Fruit fly (Drosophila melanogaster) whole organism, embryonic: ENCODE results near the gene gNacalpha.

Experiments used
- Ada2b ChIP-seq: fragments of 200-800 bp; sonication (Bioruptor generic); IDR thresholded peaks from 2 replicates; pipeline ENCODE4 v1.3.6; 2022; ENCODE audit warnings: missing biosample characterization, missing genetic modification characterization
- Atf-2 ChIP-seq: fragments of 200-800 bp; sonication (Bioruptor generic); optimal IDR thresholded peaks from 2 replicates; lab custom pipeline; 2016; ENCODE audit warnings: missing biosample characterization, missing genetic modification characterization
- Awh ChIP-seq: fragments of 200-800 bp; sonication (Bioruptor generic); IDR thresholded peaks from 2 replicates; pipeline ENCODE4, ENCODE4 v1.3.6; 2022; ENCODE audit warnings: missing biosample characterization, missing genetic modification characterization
- Bdp1 ChIP-seq: fragments of 200-800 bp; sonication (Bioruptor generic); optimal IDR thresholded peaks from 3 replicates; lab custom pipeline; 2016; ENCODE audit warnings: missing biosample characterization, missing genetic modification characterization
- Blimp-1 ChIP-seq: fragments of 200-800 bp; sonication (Bioruptor generic); optimal IDR thresholded peaks from 3 replicates; lab custom pipeline; 2018; ENCODE audit warnings: missing biosample characterization, missing genetic modification characterization, mild to moderate bottlenecking, moderate library complexity, missing genetic modification reagents
- CG10274 ChIP-seq: fragments of 200-800 bp; sonication (Bioruptor generic); optimal IDR thresholded peaks from 3 replicates; lab custom pipeline; 2017; ENCODE audit warnings: missing biosample characterization, mild to moderate bottlenecking, missing genetic modification characterization
- CG11696 ChIP-seq: fragments of 200-800 bp; sonication (Bioruptor generic); IDR thresholded peaks from 2 replicates; pipeline ENCODE4 v1.3.6; 2022; ENCODE audit warnings: missing biosample characterization, missing genetic modification characterization
- CG11723 ChIP-seq: fragments of 200-800 bp; sonication (Bioruptor generic); optimal IDR thresholded peaks from 2 replicates; lab custom pipeline; 2017; ENCODE audit warnings: missing biosample characterization, mild to moderate bottlenecking, missing genetic modification characterization
- CG12104 ChIP-seq: fragments of 200-800 bp; sonication (Bioruptor generic); optimal IDR thresholded peaks from 3 replicates; lab custom pipeline; 2016; ENCODE audit warnings: missing biosample characterization, missing genetic modification characterization
- CG14441 ChIP-seq: fragments of 200-800 bp; sonication (Bioruptor generic); IDR thresholded peaks from 2 replicates; pipeline ENCODE4 v1.3.6; 2022; ENCODE audit warnings: missing biosample characterization, missing genetic modification characterization
- CG14965 ChIP-seq: fragments of 200-800 bp; sonication (Bioruptor generic); optimal IDR thresholded peaks from 2 replicates; lab custom pipeline; 2016; ENCODE audit warnings: missing biosample characterization, missing genetic modification characterization, borderline replicate concordance
- CG15073 ChIP-seq: fragments of 200-800 bp; sonication (Bioruptor generic); optimal IDR thresholded peaks from 2 replicates; lab custom pipeline; 2016; ENCODE audit warnings: missing biosample characterization, missing genetic modification characterization
- CG17568 ChIP-seq: fragments of 200-800 bp; sonication (Bioruptor generic); optimal IDR thresholded peaks from 2 replicates; lab custom pipeline; 2018; ENCODE audit warnings: missing biosample characterization, mild to moderate bottlenecking, missing genetic modification characterization, moderate library complexity
- CG32532 ChIP-seq: fragments of 200-800 bp; sonication (Bioruptor generic); IDR thresholded peaks from 2 replicates; pipeline ENCODE4 v1.3.6; 2022; ENCODE audit warnings: missing biosample characterization, missing genetic modification characterization
- CG32772 ChIP-seq: fragments of 200-800 bp; sonication (Bioruptor generic); IDR thresholded peaks from 2 replicates; pipeline ENCODE4 v1.3.6; 2022; ENCODE audit warnings: missing biosample characterization, missing genetic modification characterization
- CG3407 ChIP-seq: fragments of 200-800 bp; sonication (Bioruptor generic); optimal IDR thresholded peaks from 2 replicates; lab custom pipeline; 2018; ENCODE audit warnings: missing biosample characterization, mild to moderate bottlenecking, missing genetic modification characterization
- CG4424 ChIP-seq: fragments of 200-800 bp; sonication (Bioruptor generic); optimal IDR thresholded peaks from 3 replicates; lab custom pipeline; 2016; ENCODE audit warnings: missing biosample characterization, missing genetic modification characterization
- CG7786 ChIP-seq: fragments of 200-800 bp; sonication (Bioruptor generic); optimal IDR thresholded peaks from 2 replicates; lab custom pipeline; 2016; ENCODE audit warnings: missing biosample characterization, missing genetic modification characterization
- CG8290 ChIP-seq, 3 experiments: fragments of 200-800 bp; sonication (Bioruptor generic); optimal IDR thresholded peaks; 2 replicates each; lab custom pipeline; 2016 to 2019; ENCODE audit warnings: missing biosample characterization in 3 of 3, missing genetic modification characterization in 3 of 3, mild to moderate bottlenecking in 2 of 3, moderate library complexity in 1 of 3
- CG8924 ChIP-seq: fragments of 200-800 bp; optimal IDR thresholded peaks from 3 replicates; lab custom pipeline; 2019; ENCODE audit warnings: missing biosample characterization, mild to moderate bottlenecking, missing genetic modification characterization, moderate library complexity
- CG9727 ChIP-seq: fragments of 200-800 bp; sonication (Bioruptor generic); optimal IDR thresholded peaks from 3 replicates; lab custom pipeline; 2017; ENCODE audit warnings: missing biosample characterization, mild to moderate bottlenecking, missing genetic modification characterization
- CG9876 ChIP-seq: fragments of 200-800 bp; sonication (Bioruptor generic); optimal IDR thresholded peaks from 2 replicates; lab custom pipeline; 2016; ENCODE audit warnings: missing biosample characterization, missing genetic modification characterization
- Doc2 ChIP-seq: fragments of 200-800 bp; sonication (Bioruptor generic); IDR thresholded peaks from 2 replicates; pipeline ENCODE4 v1.3.6; 2022; ENCODE audit warnings: missing biosample characterization, missing genetic modification characterization
- Dp ChIP-seq: fragments of 200-800 bp; sonication (Bioruptor generic); optimal IDR thresholded peaks from 2 replicates; lab custom pipeline; 2018; ENCODE audit warnings: missing biosample characterization, mild to moderate bottlenecking, missing genetic modification characterization, moderate library complexity
- GATAe ChIP-seq: fragments of 200-800 bp; sonication (Bioruptor generic); conservative IDR thresholded peaks from 2 replicates; pipeline ENCODE4 v1.3.6; 2022; ENCODE audit warnings: missing biosample characterization, missing genetic modification characterization
- Hr78 ChIP-seq, 2 experiments: fragments of 200-800 bp in 1 of 2; fragments of >200 bp in 1 of 2; sonication (Bioruptor generic) in 1 of 2; optimal IDR thresholded peaks; 2 replicates each; lab custom pipeline; 2017 to 2019; ENCODE audit warnings: missing biosample characterization in 2 of 2, missing genetic modification characterization in 2 of 2, mild to moderate bottlenecking in 1 of 2, moderate library complexity in 1 of 2
- Hsf ChIP-seq: fragments of 200-800 bp; sonication (Bioruptor generic); optimal IDR thresholded peaks from 3 replicates; lab custom pipeline; 2016; ENCODE audit warnings: missing biosample characterization, missing genetic modification characterization
- MESR4 ChIP-seq: fragments of 200-800 bp; sonication (Bioruptor generic); optimal IDR thresholded peaks from 2 replicates; lab custom pipeline; 2018; ENCODE audit warnings: missing biosample characterization, mild to moderate bottlenecking, missing genetic modification characterization, moderate library complexity
- Med ChIP-seq: fragments of 200-800 bp; sonication (Bioruptor generic); peaks from one replicate; lab custom pipeline; 2016; ENCODE audit warnings: missing biosample characterization, missing genetic modification characterization, mild to moderate bottlenecking, inconsistent platforms, moderate library complexity
- Sox100B ChIP-seq: fragments of 200-800 bp; sonication (Bioruptor generic); optimal IDR thresholded peaks from 3 replicates; lab custom pipeline; 2018; ENCODE audit warnings: missing biosample characterization, mild to moderate bottlenecking, missing genetic modification characterization
- Sry-β ChIP-seq: fragments of 200-800 bp; sonication (Bioruptor generic); optimal IDR thresholded peaks from 2 replicates; lab custom pipeline; 2018; ENCODE audit warnings: missing biosample characterization, mild to moderate bottlenecking, missing genetic modification characterization, moderate library complexity
- crol ChIP-seq: fragments of 200-800 bp; sonication (Bioruptor generic); IDR thresholded peaks from 2 replicates; pipeline ENCODE4 v1.3.6; 2022; ENCODE audit warnings: missing biosample characterization, missing genetic modification characterization
- dmrt11E ChIP-seq: fragments of 200-800 bp; sonication (Bioruptor generic); optimal IDR thresholded peaks from 3 replicates; lab custom pipeline; 2018; ENCODE audit warnings: missing biosample characterization, mild to moderate bottlenecking, missing genetic modification characterization, moderate library complexity
- dmrt99B ChIP-seq: fragments of 200-800 bp; sonication (Bioruptor generic); optimal IDR thresholded peaks from 2 replicates; lab custom pipeline; 2018; ENCODE audit warnings: missing biosample characterization, mild to moderate bottlenecking, missing genetic modification characterization, moderate library complexity
- eyg ChIP-seq: fragments of 200-800 bp; sonication (Bioruptor generic); optimal IDR thresholded peaks from 3 replicates; lab custom pipeline; 2016; ENCODE audit warnings: missing biosample characterization, missing genetic modification characterization
- kay ChIP-seq: fragments of 200-800 bp; sonication (Bioruptor generic); optimal IDR thresholded peaks from 2 replicates; lab custom pipeline; 2016; ENCODE audit warnings: missing biosample characterization, missing genetic modification characterization
- nau ChIP-seq: fragments of 200-800 bp; sonication (Bioruptor generic); optimal IDR thresholded peaks from 3 replicates; lab custom pipeline; 2017; ENCODE audit warnings: missing biosample characterization, mild to moderate bottlenecking, missing genetic modification characterization, missing genetic modification reagents
- peb ChIP-seq: fragments of 200-800 bp; sonication (Bioruptor generic); IDR thresholded peaks from 2 replicates; pipeline ENCODE4 v1.3.6; 2022; ENCODE audit warnings: missing biosample characterization, missing genetic modification characterization
- sens ChIP-seq: fragments of 200-800 bp; sonication (Bioruptor generic); peaks from one replicate; lab custom pipeline; 2016; ENCODE audit warnings: missing biosample characterization, missing genetic modification characterization
- slou ChIP-seq: fragments of 200-800 bp; sonication (Bioruptor generic); optimal IDR thresholded peaks from 3 replicates; lab custom pipeline; 2016; ENCODE audit warnings: missing biosample characterization, missing genetic modification characterization
- slp2 ChIP-seq: fragments of 200-800 bp; sonication (Bioruptor generic); optimal IDR thresholded peaks from 2 replicates; lab custom pipeline; 2016; ENCODE audit warnings: missing biosample characterization, missing genetic modification characterization
- tgo ChIP-seq: fragments of 200-800 bp; sonication (Bioruptor generic); IDR thresholded peaks from 3 replicates; pipeline ENCODE4 v1.3.6; 2022; ENCODE audit warnings: missing biosample characterization, missing genetic modification characterization
- trem ChIP-seq: fragments of 200-800 bp; optimal IDR thresholded peaks from 3 replicates; lab custom pipeline; 2019; ENCODE audit warnings: missing biosample characterization, mild to moderate bottlenecking, missing genetic modification characterization, moderate library complexity
- tup ChIP-seq: fragments of 200-800 bp; sonication (Bioruptor generic); optimal IDR thresholded peaks from 2 replicates; lab custom pipeline; 2016; ENCODE audit warnings: missing biosample characterization, mild to moderate bottlenecking, missing genetic modification characterization, moderate library complexity
- unpg ChIP-seq: fragments of 200-800 bp; sonication (Bioruptor generic); optimal IDR thresholded peaks from 3 replicates; lab custom pipeline; 2018; ENCODE audit warnings: missing biosample characterization, mild to moderate bottlenecking, missing genetic modification characterization, moderate library complexity
- usp ChIP-seq: fragments of >200 bp; optimal IDR thresholded peaks from 2 replicates; lab custom pipeline; 2017; ENCODE audit warnings: missing biosample characterization, missing genetic modification characterization

gNacalpha gene

dm6 chr2L:1056631-1057030 lies 19.6 kb downstream of the gNacalpha start:
- TF ChIP-seq kay (GFP tag; lab: Kevin White, UChicago) (no peak), slp2 (GFP tag; lab: Kevin White, UChicago) (no peak), CG32772 (0 out of 2 replicates have a peak, but pooled peaks have one; percentile 17), CG11696 (GFP tag; lab: Robert Waterston, UW) (0 out of 2 replicates have a peak, but pooled peaks have one; percentile 22), crol (0 out of 2 replicates have a peak, but pooled peaks have one; percentile 8), peb (no peak), CG32532 (GFP tag; lab: Robert Waterston, UW) (0 out of 2 replicates have a peak, but pooled peaks have one; percentile 7), CG9727 (GFP tag; lab: Kevin White, UChicago) (no peak), unpg (GFP tag; lab: Kevin White, UChicago) (no peak), sens (GFP tag; lab: Kevin White, UChicago) (peak; percentile 56), Bdp1 (no peak)

dm6 chr2L:1057513-1057912 lies 20.5 kb downstream of the gNacalpha start:
- TF ChIP-seq Ada2b (0 out of 2 replicates have a peak, but pooled peaks have one; percentile 9), Doc2 (GFP tag; lab: Robert Waterston, UW) (no peak), CG3407 (GFP tag; lab: Kevin White, UChicago) (peak; percentile 98), Awh (GFP tag; lab: Robert Waterston, UW) (0 out of 2 replicates have a peak, but pooled peaks have one; percentile 17), Blimp-1 (GFP tag; lab: Kevin White, UChicago) (peak; percentile 0), Med (peak; percentile 37), Hr78 (GFP tag; optimal IDR thresholded peaks at IDR 0.05; lab: Kevin White, UChicago) (peak in 1 of 2 experiments; percentile 27), trem (tag; lab: Kevin White, UChicago) (no peak)

- TF ChIP-seq Hsf (GFP tag; lab: Kevin White, UChicago): peak; percentile 36
- TF ChIP-seq Sry-β (GFP tag; lab: Kevin White, UChicago): no peak
- peak; percentile 49 for TF ChIP-seq dmrt99B (tag; lab: Kevin White, UChicago)
- TF ChIP-seq usp (GFP tag; lab: Kevin White, UChicago): no peak
- TF ChIP-seq MESR4 (GFP tag; lab: Kevin White, UChicago): no peak
- TF ChIP-seq CG12104: peak; percentile 16
- no peak for TF ChIP-seq Dp (GFP tag; lab: Kevin White, UChicago)
- peak; percentile 24 for TF ChIP-seq CG11723 (GFP tag; lab: Kevin White, UChicago)
- no peak for TF ChIP-seq tgo (GFP tag; lab: Robert Waterston, UW)
- TF ChIP-seq dmrt11E (tag; lab: Kevin White, UChicago): peak; percentile 92
- no peak for TF ChIP-seq eyg
- peak; percentile 68 for TF ChIP-seq CG4424
- TF ChIP-seq CG10274 (GFP tag; lab: Kevin White, UChicago): no peak
- no peak for TF ChIP-seq GATAe (GFP tag; lab: Robert Waterston, UW)
- TF ChIP-seq CG7786 (GFP tag; lab: Kevin White, UChicago): peak; percentile 15
- peak; percentile 35 for TF ChIP-seq Atf-2 (GFP tag; lab: Kevin White, UChicago)
- TF ChIP-seq CG17568: no peak
- no peak for TF ChIP-seq CG14965 (GFP tag; lab: Kevin White, UChicago)
- no peak for TF ChIP-seq tup
- no peak for TF ChIP-seq CG15073 (GFP tag; lab: Kevin White, UChicago)
- TF ChIP-seq CG9876: no peak
- TF ChIP-seq CG8290 (GFP tag; optimal IDR thresholded peaks at IDR 0.05; lab: Kevin White, UChicago): peak; percentile 6
- TF ChIP-seq CG8290 (tag; optimal IDR thresholded peaks at IDR 0.05; lab: Kevin White, UChicago): no peak
- TF ChIP-seq CG8924 (tag; lab: Kevin White, UChicago): peak; percentile 62
- no peak for TF ChIP-seq nau (GFP tag; lab: Kevin White, UChicago)
- no peak for TF ChIP-seq slou (GFP tag; lab: Kevin White, UChicago)
- TF ChIP-seq CG14441 (GFP tag; lab: Robert Waterston, UW): no peak
- peak; percentile 21 for TF ChIP-seq Sox100B (GFP tag; lab: Kevin White, UChicago)
These were observed 25.7 kb downstream of the gNacalpha start for dm6 chr2L:1062473-1063363.
